Fruit fly (Drosophila melanogaster): ENCODE measurements around the gene Nek2.

The Nek2 gene

DNA sequence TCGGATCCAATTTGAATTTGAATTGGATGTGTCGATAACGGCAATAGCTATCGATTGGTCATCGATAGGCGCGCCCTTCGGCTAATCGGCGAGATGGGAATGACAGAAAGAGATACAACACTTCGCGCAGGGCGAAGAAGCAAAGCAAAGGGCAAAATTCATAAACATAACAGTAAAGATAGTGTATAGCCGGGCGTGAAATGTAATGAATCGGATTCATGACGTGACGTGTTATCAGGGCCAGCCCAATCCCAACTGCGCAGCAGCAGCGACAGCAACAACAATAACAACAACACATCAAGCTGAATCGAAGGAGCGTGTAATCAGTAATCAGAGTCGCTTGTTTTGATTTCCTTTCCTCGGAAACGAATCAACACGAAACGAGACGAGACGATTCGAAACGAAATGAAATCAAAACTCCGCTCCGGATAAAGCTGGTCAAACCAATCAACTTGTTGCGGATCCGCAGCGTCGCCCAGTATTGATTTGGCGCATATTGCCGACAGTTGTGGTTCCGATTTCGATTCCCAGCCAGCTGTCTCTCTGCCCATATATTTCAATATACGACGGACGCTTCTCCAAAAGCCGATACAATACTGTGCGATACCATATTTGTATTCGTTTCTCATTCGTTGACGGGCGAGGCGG, 20.7 kb upstream of the Nek2 start, which contains the start of gene snz (continued):
- TF ChIP-seq CG9817 (tag; optimal IDR thresholded peaks at IDR 0.05) (no peak), Scr (GFP tag; IDR thresholded peaks at IDR 0.05; ENCODE audit: partially characterized antibody) (peak; percentile 74), CG7987 (GFP tag; optimal IDR thresholded peaks at IDR 0.05) (peak; percentile 23)

DNA sequence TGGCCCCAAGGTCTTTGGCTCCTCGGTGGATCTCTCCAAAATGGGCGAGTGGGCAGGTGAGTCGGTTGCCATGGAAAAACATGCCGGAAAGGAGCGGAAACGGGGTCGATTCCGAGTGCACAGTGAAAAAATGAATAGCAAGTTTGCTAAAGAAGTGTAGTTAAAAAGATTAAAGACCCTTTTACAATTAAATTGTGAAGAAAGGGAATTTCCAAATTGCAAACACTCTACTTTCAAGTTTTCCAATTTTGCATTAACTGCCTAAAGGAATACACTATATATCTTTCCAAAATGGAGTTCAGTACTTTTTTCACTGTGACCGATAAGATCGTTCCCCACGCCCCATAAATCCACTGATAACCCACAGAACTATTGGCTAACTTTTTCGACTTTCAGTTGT, 18.0 kb upstream of the Nek2 start:
- TF ChIP-seq CG12942 (GFP tag; optimal IDR thresholded peaks at IDR 0.05) (no peak), CG4617 (GFP tag; optimal IDR thresholded peaks at IDR 0.05; ENCODE audit: borderline replicate concordance) (no peak), amos (GFP tag; IDR thresholded peaks at IDR 0.05; ENCODE audit: partially characterized antibody) (no peak), CG6175 (GFP tag; IDR thresholded peaks at IDR 0.05) (no peak), cas (GFP tag; IDR thresholded peaks at IDR 0.05) (no peak), CG10654 (GFP tag; optimal IDR thresholded peaks at IDR 0.05) (no peak), insv (GFP tag; optimal IDR thresholded peaks at IDR 0.05) (no peak), CG11093 (GFP tag; IDR thresholded peaks at IDR 0.05) (no peak), CG6689 (GFP tag; IDR thresholded peaks at IDR 0.05) (no peak), CG3065 (GFP tag; optimal IDR thresholded peaks at IDR 0.05) (no peak), Deaf1 (tag; optimal IDR thresholded peaks at IDR 0.05) (no peak), Ets97D (GFP tag; optimal IDR thresholded peaks at IDR 0.05) (no peak), Optix (GFP tag; IDR thresholded peaks at IDR 0.05) (no peak), Hey (tag; optimal IDR thresholded peaks at IDR 0.05) (no peak), repo (GFP tag; optimal IDR thresholded peaks at IDR 0.05) (no peak), sqz (GFP tag; optimal IDR thresholded peaks at IDR 0.05) (no peak), CG17912 (GFP tag; optimal IDR thresholded peaks at IDR 0.05) (no peak), zen (tag; optimal IDR thresholded peaks at IDR 0.05) (no peak), CG10366 (GFP tag; IDR thresholded peaks at IDR 0.05) (no peak), crp (GFP tag; optimal IDR thresholded peaks at IDR 0.05) (no peak), CG14014 (GFP tag; IDR thresholded peaks at IDR 0.05) (0 out of 2 replicates have a peak, but pooled peaks have one; percentile 14), CG4730 (GFP tag; IDR thresholded peaks at IDR 0.05) (no peak), CG31365 (tag; optimal IDR thresholded peaks at IDR 0.05) (no peak), CG9876 (GFP tag; optimal IDR thresholded peaks at IDR 0.05) (no peak), tup (GFP tag; optimal IDR thresholded peaks at IDR 0.05) (no peak), yki (optimal IDR thresholded peaks at IDR 0.05) (no peak), vvl (GFP tag; IDR thresholded peaks at IDR 0.05) (peak; percentile 24; the same call in 1 of the 2 replicates), CG11398 (GFP tag; optimal IDR thresholded peaks at IDR 0.05) (no peak), Myb (GFP tag; optimal IDR thresholded peaks at IDR 0.05) (no peak), Med (GFP tag) (peak; percentile 79), danr (GFP tag; IDR thresholded peaks at IDR 0.05) (no peak), NFAT (GFP tag; IDR thresholded peaks at IDR 0.05) (no peak), CG14710 (tag; optimal IDR thresholded peaks at IDR 0.05) (no peak), sens (GFP tag) (peak; percentile 74), wek (GFP tag; optimal IDR thresholded peaks at IDR 0.05) (no peak), Sin3A (optimal IDR thresholded peaks at IDR 0.05) (no peak), Antp (GFP tag; optimal IDR thresholded peaks at IDR 0.05) (no peak), Six4 (GFP tag; optimal IDR thresholded peaks at IDR 0.05) (no peak), Scr (GFP tag; IDR thresholded peaks at IDR 0.05; ENCODE audit: partially characterized antibody) (no peak), CG17359 (tag; optimal IDR thresholded peaks at IDR 0.05) (peak; percentile 17), CG11723 (GFP tag; optimal IDR thresholded peaks at IDR 0.05) (no peak), abd-A (tag; optimal IDR thresholded peaks at IDR 0.05) (no peak), Hr51 (GFP tag; optimal IDR thresholded peaks at IDR 0.05) (no peak), ac (GFP tag; optimal IDR thresholded peaks at IDR 0.05) (no peak), Ssrp (tag; optimal IDR thresholded peaks at IDR 0.05) (no peak), seq (GFP tag; IDR thresholded peaks at IDR 0.05) (peak; percentile 37; the same call in 1 of the 2 replicates), schlank (tag; optimal IDR thresholded peaks at IDR 0.05) (no peak)

Data from whole organism, embryonic.